Worm (Caenorhabditis elegans): ENCODE data around the gene npr-40.

DNA sequence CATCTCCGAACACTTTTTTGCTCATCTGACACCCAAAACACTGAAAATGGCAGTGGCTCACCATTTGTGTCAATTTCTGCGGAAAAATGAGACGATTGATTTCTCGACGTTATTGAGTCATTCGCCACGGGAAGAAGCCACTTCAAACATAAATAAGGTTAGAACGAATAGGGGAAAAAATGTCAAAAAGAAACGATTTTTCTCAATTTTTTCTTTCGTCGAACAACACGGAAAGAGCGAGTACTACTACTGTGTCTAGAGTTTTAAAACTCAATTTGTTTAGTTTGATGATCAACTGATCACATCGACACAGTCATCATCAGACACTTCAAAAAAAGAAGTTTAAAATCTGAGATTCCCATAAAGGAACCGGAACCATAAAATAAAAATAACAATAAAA, 2.2 kb downstream of the npr-40 start:
- no peak for TF ChIP-seq pqm-1 (tag; optimal IDR thresholded peaks at IDR 0.05)
- TF ChIP-seq ceh-82 (tag; optimal IDR thresholded peaks at IDR 0.05): no peak
- no peak for TF ChIP-seq ces-1 (GFP tag; optimal IDR thresholded peaks at IDR 0.05)
- TF ChIP-seq snpc-4 (tag; optimal IDR thresholded peaks at IDR 0.05): no peak
- no peak for TF ChIP-seq lin-39 (tag; optimal IDR thresholded peaks at IDR 0.05)
- no peak for TF ChIP-seq mdl-1 (tag; optimal IDR thresholded peaks at IDR 0.05)
- no peak for TF ChIP-seq ceh-63 (GFP tag; optimal IDR thresholded peaks at IDR 0.05)
- TF ChIP-seq C04F5.9 (tag; optimal IDR thresholded peaks at IDR 0.05): no peak

Measured in whole organism, L1 larva.